Worm (Caenorhabditis elegans): ENCODE results near the gene ltah-1.2.

ltah-1.2 gene

DNA sequence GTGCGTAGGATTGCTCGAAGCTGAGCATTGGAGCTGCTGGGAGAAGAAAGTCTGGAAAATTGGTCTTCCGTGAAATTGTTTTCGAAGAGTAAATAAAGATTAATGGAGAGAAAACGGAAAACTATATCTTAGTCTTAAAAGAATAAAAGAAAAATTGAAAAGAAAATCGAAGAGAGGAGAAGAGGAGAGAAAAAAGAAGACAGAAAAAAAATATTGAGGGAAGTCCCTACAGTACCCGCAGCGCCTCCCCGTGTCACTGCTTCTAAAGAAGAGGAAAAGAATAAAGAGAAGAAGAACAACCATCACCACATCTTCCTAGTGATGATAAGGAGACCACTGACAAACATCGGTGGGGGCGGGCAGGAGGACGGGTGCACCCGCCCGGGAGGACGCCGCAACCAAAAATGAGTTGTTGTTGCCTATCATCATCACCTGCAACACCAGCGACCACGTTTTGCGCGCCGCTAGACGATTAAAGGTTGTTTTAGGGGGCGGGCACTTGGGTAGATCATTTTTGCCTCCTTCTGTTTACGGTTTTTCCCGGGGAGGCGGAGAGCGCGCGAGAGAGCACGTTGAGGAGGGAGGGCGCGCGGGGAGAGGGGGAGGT is 35.9 kb upstream of the ltah-1.2 start, which contains the start of gene CC8.2 (continued):
- TF ChIP-seq snpc-1.1 (tag; optimal IDR thresholded peaks at IDR 0.05; ENCODE audit: insufficient read depth) (no peak), F49E8.2 (tag; optimal IDR thresholded peaks at IDR 0.05; ENCODE audit: insufficient read depth) (no peak), lir-1 (GFP tag; conservative IDR thresholded peaks at IDR 0.05) (no peak), Y95B8A.8 (GFP tag; IDR thresholded peaks at IDR 0.05) (0 out of 2 replicates have a peak, but pooled peaks have one; percentile 15), cebp-1 (GFP tag; IDR thresholded peaks at IDR 0.05) (no peak), cebp-1 (tag; optimal IDR thresholded peaks at IDR 0.05) (peak; percentile 6), xnd-1 (tag; optimal IDR thresholded peaks at IDR 0.05) (peak; percentile 63), rpc-1 (optimal IDR thresholded peaks at IDR 0.05) (no peak), rpc-1 (tag; optimal IDR thresholded peaks at IDR 0.05) (no peak), chd-7 (tag; optimal IDR thresholded peaks at IDR 0.05) (peak; percentile 18), lag-1 (GFP tag; IDR thresholded peaks at IDR 0.05) (no peak), dox-1 (GFP tag; IDR thresholded peaks at IDR 0.05) (no peak; the same call in 1 of the 2 replicates), nfya-2 (GFP tag; IDR thresholded peaks at IDR 0.05) (no peak), snpc-1.3 (tag; optimal IDR thresholded peaks at IDR 0.05; ENCODE audit: insufficient read depth) (no peak), ekl-4 (GFP tag; IDR thresholded peaks at IDR 0.05) (peak; percentile 72), madf-8 (GFP tag; conservative IDR thresholded peaks at IDR 0.05) (peak; percentile 92), die-1 (tag; optimal IDR thresholded peaks at IDR 0.05) (no peak), cebp-2 (GFP tag; IDR thresholded peaks at IDR 0.05) (no peak), ccch-3 (GFP tag; optimal IDR thresholded peaks at IDR 0.05) (no peak), F57A8.1 (GFP tag; optimal IDR thresholded peaks at IDR 0.05) (no peak), nhr-27 (tag; optimal IDR thresholded peaks at IDR 0.05) (no peak), let-526 (GFP tag; IDR thresholded peaks at IDR 0.05) (no peak), F37B4.10 (GFP tag; IDR thresholded peaks at IDR 0.05) (no peak), B0336.3 (GFP tag; IDR thresholded peaks at IDR 0.05) (peak; percentile 43; the same call in 1 of the 2 replicates), Y53F4B.3 (GFP tag; IDR thresholded peaks at IDR 0.05) (no peak), lin-40 (tag; optimal IDR thresholded peaks at IDR 0.05) (peak; percentile 15), him-1 (tag; optimal IDR thresholded peaks at IDR 0.05) (no peak), somi-1 (GFP tag; optimal IDR thresholded peaks at IDR 0.05) (peak; percentile 43), ztf-25 (GFP tag; IDR thresholded peaks at IDR 0.05) (no peak), ceh-91 (GFP tag; IDR thresholded peaks at IDR 0.05) (peak; percentile 60), mxl-1 (tag; optimal IDR thresholded peaks at IDR 0.05) (no peak), lsy-27 (tag; optimal IDR thresholded peaks at IDR 0.05; ENCODE audit: borderline replicate concordance, insufficient read depth) (no peak), F10E7.11 (tag; optimal IDR thresholded peaks at IDR 0.05) (no peak), ceh-58 (GFP tag; IDR thresholded peaks at IDR 0.05) (no peak), mcd-1 (GFP tag; IDR thresholded peaks at IDR 0.05) (peak; percentile 57), sptf-2 (GFP tag; optimal IDR thresholded peaks at IDR 0.05) (no peak), ceh-27 (GFP tag; optimal IDR thresholded peaks at IDR 0.05) (peak; percentile 56), bed-2 (GFP tag; IDR thresholded peaks at IDR 0.05) (no peak), efl-1 (GFP tag; optimal IDR thresholded peaks at IDR 0.05) (peak; percentile 83), attf-3 (GFP tag; conservative IDR thresholded peaks at IDR 0.05) (no peak), hmg-20 (GFP tag; IDR thresholded peaks at IDR 0.05) (no peak), egl-18 (GFP tag; IDR thresholded peaks at IDR 0.05) (no peak), nhr-120 (GFP tag; IDR thresholded peaks at IDR 0.05) (no peak), bed-1 (GFP tag; IDR thresholded peaks at IDR 0.05) (no peak), rcor-1 (GFP tag; IDR thresholded peaks at IDR 0.05) (peak; percentile 44; the same call in 1 of the 2 replicates), egl-44 (GFP tag; IDR thresholded peaks at IDR 0.05) (no peak), F39B2.1 (GFP tag; IDR thresholded peaks at IDR 0.05) (no peak), C06A6.2 (GFP tag; conservative IDR thresholded peaks at IDR 0.05) (0 out of 2 replicates have a peak, but pooled peaks have one; percentile 57)

All from whole organism, young adult.